Worm (Caenorhabditis elegans): Measurements from ENCODE around the gene hpo-26.
A peak's percentile ranks its signal among the peaks of the same experiment; 100 is the strongest.

The hpo-26 gene

ce11 chrV:6520385-6521080, 12.3 kb downstream of the hpo-26 start, which contains the start of the genes F46E10.2 and F46E10.18:
Gene F46E10.2 (plus strand): TSS chrV:6520435.
Gene F46E10.18 (plus strand): TSS chrV:6521030.
- peak; percentile 83 for TF ChIP-seq set-16 (GFP tag; IDR thresholded peaks at IDR 0.05)
- TF ChIP-seq dmd-9 (GFP tag; IDR thresholded peaks at IDR 0.05) = no peak
- TF ChIP-seq egl-43 (GFP tag; IDR thresholded peaks at IDR 0.05) = peak; percentile 70
- TF ChIP-seq daf-12 (tag; optimal IDR thresholded peaks at IDR 0.05) = no peak
- no peak for TF ChIP-seq nhr-41 (GFP tag; IDR thresholded peaks at IDR 0.05)
- no peak for TF ChIP-seq nhr-25 (tag; optimal IDR thresholded peaks at IDR 0.05; ENCODE audit: borderline replicate concordance, insufficient read depth)
- peak in 1 of 2 experiments; percentile 89 for TF ChIP-seq unc-62 (GFP tag; optimal IDR thresholded peaks at IDR 0.05 in 1 of 2)
- no peak for TF ChIP-seq unc-62 (tag; optimal IDR thresholded peaks at IDR 0.05)
- peak; percentile 5 for TF ChIP-seq aha-1 (tag)
- TF ChIP-seq Y105C5A.15 (GFP tag; IDR thresholded peaks at IDR 0.05) = no peak

ce11 chrV:6518225-6518396, 14.7 kb downstream of the hpo-26 start, which contains the start of gene F46E10.3:
Gene F46E10.3 (plus strand): TSS chrV:6518297.
- TF ChIP-seq hif-1 (tag; optimal IDR thresholded peaks at IDR 0.05) (no peak), cey-2 (tag; optimal IDR thresholded peaks at IDR 0.05; ENCODE audit: borderline replicate concordance, insufficient read depth) (no peak), zfp-2 (tag; optimal IDR thresholded peaks at IDR 0.05) (no peak), nhr-10 (tag; optimal IDR thresholded peaks at IDR 0.05) (no peak), madf-5 (GFP tag; IDR thresholded peaks at IDR 0.05) (no peak), mxl-2 (GFP tag; conservative IDR thresholded peaks at IDR 0.05) (no peak), ZK337.2 (GFP tag; IDR thresholded peaks at IDR 0.05) (no peak)

ce11 chrV:6517305-6518224, 15.3 kb downstream of the hpo-26 start:
- TF ChIP-seq ceh-20 (GFP tag; IDR thresholded peaks at IDR 0.05) (peak; percentile 56; the same call in 1 of the 2 replicates), ctbp-1 (GFP tag; IDR thresholded peaks at IDR 0.05) (0 out of 2 replicates have a peak, but pooled peaks have one; percentile 21), nhr-111 (GFP tag; optimal IDR thresholded peaks at IDR 0.05) (no peak), hlh-30 (tag; optimal IDR thresholded peaks at IDR 0.05; ENCODE audit: insufficient read depth) (peak; percentile 93), mes-2 (tag; optimal IDR thresholded peaks at IDR 0.05; ENCODE audit: poor library complexity, severe bottlenecking) (no peak), cey-2 (tag; optimal IDR thresholded peaks at IDR 0.05; ENCODE audit: borderline replicate concordance, insufficient read depth) (peak; percentile 47), gei-8 (GFP tag; optimal IDR thresholded peaks at IDR 0.05) (no peak), mdl-1 (tag; optimal IDR thresholded peaks at IDR 0.05) (peak in 1 of 2 experiments; percentile 63), zag-1 (tag; optimal IDR thresholded peaks at IDR 0.05) (no peak), daf-16 (GFP tag; optimal IDR thresholded peaks at IDR 0.05) (no peak), daf-16 (tag; optimal IDR thresholded peaks at IDR 0.05) (peak; percentile 10), daf-12 (tag; optimal IDR thresholded peaks at IDR 0.05) (no peak), unc-62 (GFP tag; optimal IDR thresholded peaks at IDR 0.05 in 1 of 2) (peak in 1 of 2 experiments; percentile 98), unc-62 (tag; optimal IDR thresholded peaks at IDR 0.05) (no peak), aha-1 (tag) (peak; percentile 99), mxl-3 (GFP tag; optimal IDR thresholded peaks at IDR 0.05) (peak; percentile 47), dve-1 (tag; optimal IDR thresholded peaks at IDR 0.05; ENCODE audit: insufficient read depth) (peak; percentile 81), nhr-28 (tag; optimal IDR thresholded peaks at IDR 0.05) (peak; percentile 38), dmd-6 (GFP tag; IDR thresholded peaks at IDR 0.05) (peak; percentile 40), mep-1 (tag; optimal IDR thresholded peaks at IDR 0.05) (peak; percentile 81), dmd-8 (GFP tag; IDR thresholded peaks at IDR 0.05) (no peak), nhr-48 (tag; optimal IDR thresholded peaks at IDR 0.05) (peak; percentile 35), hlh-11 (tag; optimal IDR thresholded peaks at IDR 0.05) (peak; percentile 56), nhr-6 (tag; optimal IDR thresholded peaks at IDR 0.05) (peak; percentile 64), lin-13 (GFP tag; optimal IDR thresholded peaks at IDR 0.05) (peak; percentile 8), php-3 (GFP tag; IDR thresholded peaks at IDR 0.05) (0 out of 2 replicates have a peak, but pooled peaks have one; percentile 18), nhr-25 (tag; optimal IDR thresholded peaks at IDR 0.05; ENCODE audit: borderline replicate concordance, insufficient read depth) (peak; percentile 90), lsy-2 (tag; optimal IDR thresholded peaks at IDR 0.05) (peak in 1 of 2 experiments; percentile 68), hif-1 (tag; optimal IDR thresholded peaks at IDR 0.05) (peak; percentile 85 to 99), ama-1 (optimal IDR thresholded peaks at IDR 0.05) (peak; percentile 88), R02D3.7 (tag; optimal IDR thresholded peaks at IDR 0.05) (no peak)
